Fruit fly (Drosophila melanogaster): ENCODE results near the gene Jig.
A peak's percentile ranks its signal among the peaks of the same experiment; 100 is the strongest.

Jig gene

dm6 chr3R:14590753-14591535, 30.2 kb downstream of the Jig start (continued):
- peak; percentile 93 for TF ChIP-seq CG8388 (GFP tag; optimal IDR thresholded peaks at IDR 0.05)
- peak; percentile 52 for TF ChIP-seq CG10366 (GFP tag; IDR thresholded peaks at IDR 0.05)
- TF ChIP-seq CG8359 (GFP tag; optimal IDR thresholded peaks at IDR 0.05; ENCODE audit: borderline replicate concordance): peak; percentile 77
- peak; percentile 41 for TF ChIP-seq sug (tag; optimal IDR thresholded peaks at IDR 0.05)
- TF ChIP-seq cas (GFP tag; IDR thresholded peaks at IDR 0.05): 0 out of 2 replicates have a peak, but pooled peaks have one; percentile 9
- TF ChIP-seq CoRest (tag; optimal IDR thresholded peaks at IDR 0.05): peak; percentile 94
- TF ChIP-seq Drgx (GFP tag; IDR thresholded peaks at IDR 0.05): peak; percentile 31; the same call in 1 of the 2 replicates
- TF ChIP-seq wdn (GFP tag; IDR thresholded peaks at IDR 0.05): no peak
- peak; percentile 95 for TF ChIP-seq zen (tag; optimal IDR thresholded peaks at IDR 0.05)
- peak; percentile 78 for TF ChIP-seq sim (GFP tag; IDR thresholded peaks at IDR 0.05)
- TF ChIP-seq Hr78 (GFP tag; optimal IDR thresholded peaks at IDR 0.05): peak in 1 of 2 experiments; percentile 85
- TF ChIP-seq CG6654 (GFP tag; optimal IDR thresholded peaks at IDR 0.05): peak; percentile 62
- TF ChIP-seq D19A (tag; optimal IDR thresholded peaks at IDR 0.05): peak; percentile 93
- TF ChIP-seq so (GFP tag; IDR thresholded peaks at IDR 0.05): peak; percentile 77; the same call in 2 of the 3 replicates
- TF ChIP-seq Dfd (GFP tag; optimal IDR thresholded peaks at IDR 0.05): no peak
- TF ChIP-seq bab2 (GFP tag; optimal IDR thresholded peaks at IDR 0.05): no peak
- TF ChIP-seq Fer2 (tag; optimal IDR thresholded peaks at IDR 0.05): no peak
- peak; percentile 63 for TF ChIP-seq pros (GFP tag; optimal IDR thresholded peaks at IDR 0.05)
- no peak for TF ChIP-seq CG13287 (GFP tag; IDR thresholded peaks at IDR 0.05; ENCODE audit: partially characterized antibody)
- TF ChIP-seq lab (GFP tag; optimal IDR thresholded peaks at IDR 0.05): peak; percentile 67
- TF ChIP-seq z (GFP tag; IDR thresholded peaks at IDR 0.05): 0 out of 3 replicates have a peak, but pooled peaks have one; percentile 53
- no peak for TF ChIP-seq CG16813 (GFP tag; IDR thresholded peaks at IDR 0.05; ENCODE audit: partially characterized antibody)
- no peak for TF ChIP-seq vnd (GFP tag; IDR thresholded peaks at IDR 0.05; ENCODE audit: partially characterized antibody)
- no peak for TF ChIP-seq al (GFP tag; IDR thresholded peaks at IDR 0.05)
- TF ChIP-seq wek (GFP tag; optimal IDR thresholded peaks at IDR 0.05): no peak
- peak; percentile 53; the same call in 1 of the 3 replicates for TF ChIP-seq sr (GFP tag; IDR thresholded peaks at IDR 0.05)
- peak; percentile 60; the same call in 1 of the 2 replicates for TF ChIP-seq danr (GFP tag; IDR thresholded peaks at IDR 0.05)
- peak; percentile 76 for TF ChIP-seq CG12942 (GFP tag; optimal IDR thresholded peaks at IDR 0.05)
- peak; percentile 65; the same call in 1 of the 2 replicates for TF ChIP-seq ttk (GFP tag; IDR thresholded peaks at IDR 0.05)
- TF ChIP-seq CG15073 (GFP tag; optimal IDR thresholded peaks at IDR 0.05): peak; percentile 48
- peak; percentile 94 for TF ChIP-seq CG7556 (GFP tag; optimal IDR thresholded peaks at IDR 0.05)
- no peak for TF ChIP-seq CG31365 (tag; optimal IDR thresholded peaks at IDR 0.05)
- TF ChIP-seq HLH3B (GFP tag; IDR thresholded peaks at IDR 0.05): peak; percentile 72; the same call in 1 of the 2 replicates
- peak; percentile 40; the same call in 2 of the 3 replicates for TF ChIP-seq B-H1 (GFP tag; IDR thresholded peaks at IDR 0.05)
- TF ChIP-seq HLH54F (GFP tag; optimal IDR thresholded peaks at IDR 0.05): no peak
- TF ChIP-seq CG9797 (GFP tag; optimal IDR thresholded peaks at IDR 0.05): peak; percentile 1
- no peak for TF ChIP-seq emc (GFP tag; optimal IDR thresholded peaks at IDR 0.05)
- TF ChIP-seq CG10979 (tag; optimal IDR thresholded peaks at IDR 0.05): peak; percentile 98
- no peak for TF ChIP-seq nerfin-2 (GFP tag; IDR thresholded peaks at IDR 0.05; ENCODE audit: partially characterized antibody)
- TF ChIP-seq Bdp1 (GFP tag; optimal IDR thresholded peaks at IDR 0.05): no peak
- peak; percentile 65 for TF ChIP-seq Ada2b (GFP tag; IDR thresholded peaks at IDR 0.05)
- peak; percentile 40 for TF ChIP-seq scrt (GFP tag; optimal IDR thresholded peaks at IDR 0.05)
- TF ChIP-seq CG6254 (GFP tag; optimal IDR thresholded peaks at IDR 0.05): peak; percentile 93
- TF ChIP-seq NfI (GFP tag; optimal IDR thresholded peaks at IDR 0.05): peak; percentile 53
- no peak for TF ChIP-seq CG6175 (GFP tag; IDR thresholded peaks at IDR 0.05)
- peak; percentile 54 for TF ChIP-seq kah (GFP tag; optimal IDR thresholded peaks at IDR 0.05)
- no peak for TF ChIP-seq BEAF-32 (GFP tag; optimal IDR thresholded peaks at IDR 0.05)
- TF ChIP-seq p53 (GFP tag; optimal IDR thresholded peaks at IDR 0.05): no peak
